Fruit fly (Drosophila melanogaster) whole organism, embryonic: Measurements from ENCODE around the gene CG14805.
A peak's percentile ranks its signal among the peaks of the same experiment; 100 is the strongest.

Experiments used
- CG11085 ChIP-seq: fragments of 200-800 bp; sonication (Bioruptor generic); IDR thresholded peaks from 2 replicates; pipeline ENCODE4 v1.3.6; 2022; ENCODE audit warnings: missing biosample characterization, missing genetic modification characterization
- CG11695 ChIP-seq: fragments of 200-800 bp; sonication (Bioruptor generic); IDR thresholded peaks from 3 replicates; pipeline ENCODE4 v1.3.6; 2022; ENCODE audit warnings: missing biosample characterization, missing genetic modification characterization
- CG11723 ChIP-seq: fragments of 200-800 bp; sonication (Bioruptor generic); optimal IDR thresholded peaks from 2 replicates; lab custom pipeline; 2017; ENCODE audit warnings: missing biosample characterization, mild to moderate bottlenecking, missing genetic modification characterization
- CG12659 ChIP-seq: fragments of 200-800 bp; sonication (Bioruptor generic); optimal IDR thresholded peaks from 3 replicates; lab custom pipeline; 2017; ENCODE audit warnings: mild to moderate bottlenecking, missing biosample characterization, missing genetic modification reagents, missing genetic modification characterization
- CG16863 ChIP-seq: fragments of 200-800 bp; sonication (Bioruptor generic); optimal IDR thresholded peaks from 3 replicates; lab custom pipeline; 2016; ENCODE audit warnings: missing biosample characterization, missing genetic modification characterization
- CG1792 ChIP-seq: fragments of 200-800 bp; sonication (Bioruptor generic); optimal IDR thresholded peaks from 2 replicates; lab custom pipeline; 2016; ENCODE audit warnings: missing biosample characterization, missing genetic modification characterization
- CG18599 ChIP-seq: fragments of 200-800 bp; sonication (Bioruptor generic); optimal IDR thresholded peaks from 3 replicates; lab custom pipeline; 2017; ENCODE audit warnings: missing biosample characterization, missing genetic modification characterization, mild to moderate bottlenecking, moderate library complexity, missing genetic modification reagents
- CG33213 ChIP-seq: fragments of 200-800 bp; sonication (Bioruptor generic); optimal IDR thresholded peaks from 3 replicates; lab custom pipeline; 2016; ENCODE audit warnings: missing biosample characterization, missing genetic modification characterization
- CG42726 ChIP-seq: fragments of 200-800 bp; sonication (Bioruptor generic); IDR thresholded peaks from 2 replicates; pipeline ENCODE4 v1.3.6; 2022; ENCODE audit warnings: missing biosample characterization, missing genetic modification characterization; ENCODE audit not compliant: partially characterized antibody
- CG4360 ChIP-seq: fragments of 200-800 bp; sonication (Bioruptor generic); IDR thresholded peaks from 2 replicates; pipeline ENCODE4 v1.3.6; 2022; ENCODE audit warnings: missing biosample characterization, missing genetic modification characterization
- CG4617 ChIP-seq: fragments of 200-800 bp; sonication (Bioruptor generic); optimal IDR thresholded peaks from 3 replicates; lab custom pipeline; 2016; ENCODE audit warnings: missing biosample characterization, missing genetic modification characterization, borderline replicate concordance
- CG6654 ChIP-seq: fragments of 200-800 bp; sonication (Bioruptor generic); optimal IDR thresholded peaks from 2 replicates; lab custom pipeline; 2017; ENCODE audit warnings: missing biosample characterization, mild to moderate bottlenecking, missing genetic modification characterization
- CG7745 ChIP-seq: fragments of 200-800 bp; sonication (Bioruptor generic); optimal IDR thresholded peaks from 2 replicates; lab custom pipeline; 2018; ENCODE audit warnings: missing biosample characterization, mild to moderate bottlenecking, missing genetic modification characterization, moderate library complexity
- CG8281 ChIP-seq: fragments of 200-800 bp; sonication (Bioruptor generic); optimal IDR thresholded peaks from 2 replicates; lab custom pipeline; 2018; ENCODE audit warnings: missing biosample characterization, mild to moderate bottlenecking, missing genetic modification characterization, moderate library complexity
- CG8765 ChIP-seq: fragments of 200-800 bp; sonication (Bioruptor generic); IDR thresholded peaks from 2 replicates; pipeline ENCODE4 v1.3.6; 2022; ENCODE audit warnings: missing biosample characterization, missing genetic modification characterization
- CG8944 ChIP-seq: fragments of 200-800 bp; sonication (Bioruptor generic); optimal IDR thresholded peaks from 3 replicates; lab custom pipeline; 2016; ENCODE audit warnings: missing biosample characterization, missing genetic modification characterization
- Dbx ChIP-seq: fragments of 200-800 bp; sonication (Bioruptor generic); IDR thresholded peaks from 3 replicates; pipeline ENCODE4 v1.3.6; 2022; ENCODE audit warnings: missing biosample characterization, missing genetic modification characterization
- Doc3 ChIP-seq: fragments of 200-800 bp; sonication (Bioruptor generic); IDR thresholded peaks from 3 replicates; pipeline ENCODE4 v1.3.6; 2022; ENCODE audit warnings: missing biosample characterization, missing genetic modification characterization; ENCODE audit not compliant: partially characterized antibody
- Dref ChIP-seq: fragments of 200-800 bp; sonication (Bioruptor generic); IDR thresholded peaks from 2 replicates; pipeline ENCODE4 v1.3.6; 2022; ENCODE audit warnings: missing biosample characterization, missing genetic modification characterization
- HLH3B ChIP-seq: fragments of 200-800 bp; sonication (Bioruptor generic); IDR thresholded peaks from 2 replicates; pipeline ENCODE4 v1.3.6; 2022; ENCODE audit warnings: missing biosample characterization, missing genetic modification characterization
- Hr51 ChIP-seq, 2 experiments: fragments of 200-800 bp; sonication (Bioruptor generic); optimal IDR thresholded peaks; 2 replicates in 1 of 2; 3 replicates in 1 of 2; lab custom pipeline; 2016 to 2018; ENCODE audit warnings: missing biosample characterization in 2 of 2, missing genetic modification characterization in 2 of 2, mild to moderate bottlenecking in 1 of 2, moderate library complexity in 1 of 2
- Kr ChIP-seq: fragments of 200-800 bp; sonication (Bioruptor generic); optimal IDR thresholded peaks from 2 replicates; lab custom pipeline; 2017; ENCODE audit warnings: missing biosample characterization, mild to moderate bottlenecking, missing genetic modification characterization
- Nf-YB ChIP-seq: fragments of 200-800 bp; sonication (Bioruptor generic); optimal IDR thresholded peaks from 3 replicates; lab custom pipeline; 2019; ENCODE audit warnings: missing biosample characterization, mild to moderate bottlenecking, missing genetic modification characterization, moderate library complexity
- Pdp1 ChIP-seq, 2 experiments: fragments of 200-800 bp; sonication (Bioruptor generic); optimal IDR thresholded peaks; 3 replicates each; lab custom pipeline; 2016; ENCODE audit warnings: missing biosample characterization in 2 of 2, missing genetic modification characterization in 2 of 2, mild to moderate bottlenecking in 1 of 2, moderate library complexity in 1 of 2
- Poxn ChIP-seq: fragments of 200-800 bp; sonication (Bioruptor generic); IDR thresholded peaks from 2 replicates; pipeline ENCODE4 v1.3.6; 2022; ENCODE audit warnings: missing biosample characterization, missing genetic modification characterization
- abd-A ChIP-seq: fragments of 200-800 bp; sonication (Bioruptor generic); optimal IDR thresholded peaks from 3 replicates; lab custom pipeline; 2019; ENCODE audit warnings: missing biosample characterization, mild to moderate bottlenecking, missing genetic modification characterization, moderate library complexity
- aop ChIP-seq: fragments of 200-800 bp; sonication (Bioruptor generic); IDR thresholded peaks from 2 replicates; pipeline ENCODE4 v1.3.6; 2022; ENCODE audit warnings: missing biosample characterization, missing genetic modification characterization
- bcd ChIP-seq: fragments of 200-800 bp; sonication (Bioruptor generic); optimal IDR thresholded peaks from 2 replicates; lab custom pipeline; 2017; ENCODE audit warnings: missing biosample characterization, mild to moderate bottlenecking, missing genetic modification characterization
- cas ChIP-seq: fragments of 200-800 bp; sonication (Bioruptor generic); IDR thresholded peaks from 2 replicates; pipeline ENCODE4 v1.3.6; 2022; ENCODE audit warnings: missing biosample characterization, missing genetic modification characterization
- dimm ChIP-seq: fragments of 200-800 bp; sonication (Bioruptor generic); IDR thresholded peaks from 2 replicates; pipeline ENCODE4 v1.3.6; 2022; ENCODE audit warnings: missing biosample characterization, missing genetic modification characterization
- ewg ChIP-seq: fragments of 200-800 bp; sonication (Bioruptor generic); optimal IDR thresholded peaks from 3 replicates; lab custom pipeline; 2017; ENCODE audit warnings: mild to moderate bottlenecking, missing biosample characterization, missing genetic modification reagents, missing genetic modification characterization
- gcm ChIP-seq: fragments of 200-800 bp; sonication (Bioruptor generic); optimal IDR thresholded peaks from 2 replicates; lab custom pipeline; 2019; ENCODE audit warnings: missing biosample characterization, mild to moderate bottlenecking, missing genetic modification characterization, moderate library complexity
- gem ChIP-seq: fragments of 200-800 bp; sonication (Bioruptor generic); optimal IDR thresholded peaks from 2 replicates; lab custom pipeline; 2019; ENCODE audit warnings: missing biosample characterization, mild to moderate bottlenecking, missing genetic modification characterization, moderate library complexity
- grn ChIP-seq: fragments of 200-800 bp; sonication (Bioruptor generic); optimal IDR thresholded peaks from 3 replicates; lab custom pipeline; 2017; ENCODE audit warnings: missing biosample characterization, missing genetic modification characterization
- kay ChIP-seq: fragments of 200-800 bp; sonication (Bioruptor generic); optimal IDR thresholded peaks from 2 replicates; lab custom pipeline; 2016; ENCODE audit warnings: missing biosample characterization, missing genetic modification characterization
- lilli ChIP-seq: fragments of 200-800 bp; sonication (Bioruptor generic); optimal IDR thresholded peaks from 3 replicates; lab custom pipeline; 2016; ENCODE audit warnings: missing biosample characterization, missing genetic modification characterization
- mirr ChIP-seq: fragments of 200-800 bp; sonication (Bioruptor generic); optimal IDR thresholded peaks from 3 replicates; lab custom pipeline; 2018; ENCODE audit warnings: missing biosample characterization, mild to moderate bottlenecking, missing genetic modification characterization
- org-1 ChIP-seq: fragments of 200-800 bp; sonication (Bioruptor generic); optimal IDR thresholded peaks from 2 replicates; lab custom pipeline; 2017; ENCODE audit warnings: missing biosample characterization, missing genetic modification characterization
- p53 ChIP-seq: fragments of 200-800 bp; sonication (Bioruptor generic); optimal IDR thresholded peaks from 2 replicates; lab custom pipeline; 2016; ENCODE audit warnings: missing biosample characterization, missing genetic modification characterization
- pzg ChIP-seq: fragments of 200-800 bp; sonication (Bioruptor generic); optimal IDR thresholded peaks from 3 replicates; lab custom pipeline; 2018; ENCODE audit warnings: missing biosample characterization, mild to moderate bottlenecking, missing genetic modification characterization, moderate library complexity
- salm ChIP-seq: fragments of 200-800 bp; sonication (Bioruptor generic); optimal IDR thresholded peaks from 2 replicates; lab custom pipeline; 2018; ENCODE audit warnings: missing biosample characterization, mild to moderate bottlenecking, missing genetic modification characterization
- seq ChIP-seq: fragments of 200-800 bp; sonication (Bioruptor generic); IDR thresholded peaks from 2 replicates; pipeline ENCODE4 v1.3.6; 2022; ENCODE audit warnings: missing biosample characterization, missing genetic modification characterization
- shn ChIP-seq: fragments of 200-800 bp; sonication (Bioruptor generic); optimal IDR thresholded peaks from 3 replicates; lab custom pipeline; 2016; ENCODE audit warnings: missing biosample characterization, missing genetic modification characterization
- sima ChIP-seq: fragments of 200-800 bp; sonication (Bioruptor generic); optimal IDR thresholded peaks from 2 replicates; lab custom pipeline; 2016; ENCODE audit warnings: missing biosample characterization, missing genetic modification characterization
- slou ChIP-seq: fragments of 200-800 bp; sonication (Bioruptor generic); optimal IDR thresholded peaks from 3 replicates; lab custom pipeline; 2016; ENCODE audit warnings: missing biosample characterization, missing genetic modification characterization
- ssp ChIP-seq: fragments of 200-800 bp; sonication (Bioruptor generic); IDR thresholded peaks from 2 replicates; pipeline ENCODE4 v1.3.6; 2022; ENCODE audit warnings: missing biosample characterization, missing genetic modification characterization
- sug ChIP-seq: fragments of 200-800 bp; optimal IDR thresholded peaks from 2 replicates; lab custom pipeline; 2019; ENCODE audit warnings: missing biosample characterization, mild to moderate bottlenecking, missing genetic modification characterization, moderate library complexity
- tin ChIP-seq: fragments of 200-800 bp; sonication (Bioruptor generic); optimal IDR thresholded peaks from 3 replicates; lab custom pipeline; 2016; ENCODE audit warnings: missing biosample characterization, missing genetic modification characterization
- tna ChIP-seq: fragments of 200-800 bp; sonication (Bioruptor generic); IDR thresholded peaks from 2 replicates; pipeline ENCODE4 v1.3.6; 2022; ENCODE audit warnings: missing biosample characterization, missing genetic modification characterization; ENCODE audit not compliant: partially characterized antibody
- tup ChIP-seq: fragments of 200-800 bp; sonication (Bioruptor generic); optimal IDR thresholded peaks from 2 replicates; lab custom pipeline; 2016; ENCODE audit warnings: missing biosample characterization, mild to moderate bottlenecking, missing genetic modification characterization, moderate library complexity
- zen ChIP-seq: fragments of 200-800 bp; sonication (Bioruptor generic); optimal IDR thresholded peaks from 3 replicates; lab custom pipeline; 2018; ENCODE audit warnings: missing biosample characterization, mild to moderate bottlenecking, missing genetic modification characterization, moderate library complexity

The CG14805 gene

DNA sequence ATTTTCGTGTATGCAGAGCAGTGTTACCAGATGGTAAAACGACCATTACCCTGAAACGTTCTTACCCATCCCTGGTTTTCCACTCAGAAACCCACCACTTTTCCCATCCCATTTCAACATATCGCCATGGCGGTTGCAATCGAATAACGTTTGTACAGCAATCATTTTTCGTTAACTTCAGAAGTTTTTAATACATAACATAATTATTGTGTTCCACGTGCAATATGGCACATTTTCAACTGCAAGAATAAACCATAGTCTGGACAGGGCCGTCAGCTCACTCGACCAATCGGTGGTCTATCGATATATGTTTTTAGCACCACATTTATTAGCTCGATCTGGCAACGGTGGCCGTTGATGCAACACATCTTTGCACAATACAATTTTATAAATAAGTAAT lies 12.8 kb downstream of the CG14805 start, which contains the start of the genes trr and mRpL16 (continued):
- TF ChIP-seq ewg (peak; percentile 4), Dbx (peak; percentile 71), kay (GFP tag; lab: Kevin White, UChicago) (no peak), Nf-YB (GFP tag; lab: Kevin White, UChicago) (no peak), CG4360 (no peak), cas (no peak), CG7745 (tag; lab: Kevin White, UChicago) (no peak), tup (GFP tag; lab: Kevin White, UChicago) (no peak), CG6654 (GFP tag; lab: Kevin White, UChicago) (no peak), tin (peak; percentile 32), aop (GFP tag; lab: Robert Waterston, UW) (no peak), gem (tag; lab: Kevin White, UChicago) (no peak), grn (GFP tag; lab: Kevin White, UChicago) (no peak), ssp (GFP tag; lab: Robert Waterston, UW) (peak; percentile 88), CG18599 (GFP tag; lab: Kevin White, UChicago) (no peak), seq (GFP tag; lab: Robert Waterston, UW) (peak; percentile 56; the same call in 1 of the 2 replicates), org-1 (no peak), mirr (GFP tag; lab: Kevin White, UChicago) (peak; percentile 40), CG8281 (tag; lab: Kevin White, UChicago) (no peak), Poxn (GFP tag; lab: Robert Waterston, UW) (no peak), salm (tag; lab: Kevin White, UChicago) (no peak), slou (GFP tag; lab: Kevin White, UChicago) (no peak), CG8944 (GFP tag; lab: Kevin White, UChicago) (no peak), p53 (GFP tag; lab: Kevin White, UChicago) (no peak), CG4617 (GFP tag; lab: Kevin White, UChicago) (peak; percentile 37), Hr51 (GFP tag; optimal IDR thresholded peaks at IDR 0.05; lab: Kevin White, UChicago) (peak in 1 of 2 experiments; percentile 13), CG1792 (GFP tag; lab: Kevin White, UChicago) (peak; percentile 41), Doc3 (GFP tag; lab: Robert Waterston, UW) (peak; percentile 51; the same call in 1 of the 3 replicates), zen (peak; percentile 13), bcd (no peak), Pdp1 (GFP tag; optimal IDR thresholded peaks at IDR 0.05; lab: Kevin White, UChicago) (peak; percentile 34 to 85), pzg (peak; percentile 88), CG16863 (GFP tag; lab: Kevin White, UChicago) (no peak), lilli (peak; percentile 49), CG42726 (GFP tag; lab: Robert Waterston, UW) (no peak), gcm (no peak), CG11695 (peak; percentile 39; the same call in 1 of the 3 replicates), Dref (GFP tag; lab: Robert Waterston, UW) (peak; percentile 75), CG11723 (GFP tag; lab: Kevin White, UChicago) (no peak), tna (GFP tag; lab: Robert Waterston, UW) (no peak), abd-A (tag; lab: Kevin White, UChicago) (no peak), CG33213 (GFP tag; lab: Kevin White, UChicago) (peak; percentile 12), CG8765 (GFP tag; lab: Robert Waterston, UW) (no peak), CG11085 (GFP tag; lab: Robert Waterston, UW) (no peak), shn (GFP tag; lab: Kevin White, UChicago) (peak; percentile 23), sug (tag; lab: Kevin White, UChicago) (peak; percentile 64), HLH3B (GFP tag; lab: Robert Waterston, UW) (no peak), dimm (no peak), Kr (no peak), CG12659 (GFP tag; lab: Kevin White, UChicago) (peak; percentile 84), sima (GFP tag; lab: Kevin White, UChicago) (no peak)
